Fruit fly (Drosophila melanogaster) whole organism, embryonic: ENCODE data around the gene Rpt4.

Experiments
- Abd-B ChIP-seq: fragments of 200-800 bp; sonication (Bioruptor generic); optimal IDR thresholded peaks from 2 replicates; lab custom pipeline; 2018; ENCODE audit warnings: missing biosample characterization, mild to moderate bottlenecking, missing genetic modification characterization, moderate library complexity
- Adf1 ChIP-seq: fragments of 200-800 bp; sonication (Bioruptor generic); IDR thresholded peaks from 2 replicates; pipeline ENCODE4 v1.3.6; 2022; ENCODE audit warnings: missing biosample characterization, missing genetic modification characterization
- B-H2 ChIP-seq: fragments of 200-800 bp; sonication (Bioruptor generic); optimal IDR thresholded peaks from 2 replicates; lab custom pipeline; 2018; ENCODE audit warnings: missing biosample characterization, mild to moderate bottlenecking, missing genetic modification characterization
- BEAF-32 ChIP-seq: fragments of 200-800 bp; sonication (Bioruptor generic); optimal IDR thresholded peaks from 3 replicates; lab custom pipeline; 2017; ENCODE audit warnings: missing biosample characterization, missing genetic modification characterization, mild to moderate bottlenecking, moderate library complexity, missing genetic modification reagents
- BtbVII ChIP-seq: fragments of 200-800 bp; sonication (Bioruptor generic); optimal IDR thresholded peaks from 3 replicates; lab custom pipeline; 2017; ENCODE audit warnings: missing biosample characterization, mild to moderate bottlenecking, missing genetic modification characterization
- CG11093 ChIP-seq: fragments of 200-800 bp; sonication (Bioruptor generic); IDR thresholded peaks from 3 replicates; pipeline ENCODE4 v1.3.6; 2022; ENCODE audit warnings: missing biosample characterization, missing genetic modification characterization
- CG11723 ChIP-seq: fragments of 200-800 bp; sonication (Bioruptor generic); optimal IDR thresholded peaks from 2 replicates; lab custom pipeline; 2017; ENCODE audit warnings: missing biosample characterization, mild to moderate bottlenecking, missing genetic modification characterization
- CG14860 ChIP-seq: fragments of 200-800 bp; sonication (Bioruptor generic); IDR thresholded peaks from 3 replicates; pipeline ENCODE4 v1.3.6; 2022; ENCODE audit warnings: missing biosample characterization, missing genetic modification characterization; ENCODE audit not compliant: partially characterized antibody
- CG15479 ChIP-seq: fragments of 200-800 bp; sonication (Bioruptor generic); optimal IDR thresholded peaks from 3 replicates; lab custom pipeline; 2019; ENCODE audit warnings: missing biosample characterization, mild to moderate bottlenecking, missing genetic modification characterization, moderate library complexity
- CG16815 ChIP-seq: fragments of 200-800 bp; sonication (Bioruptor generic); optimal IDR thresholded peaks from 3 replicates; lab custom pipeline; 2017; ENCODE audit warnings: missing biosample characterization, mild to moderate bottlenecking, missing genetic modification characterization
- CG17568 ChIP-seq: fragments of 200-800 bp; sonication (Bioruptor generic); optimal IDR thresholded peaks from 2 replicates; lab custom pipeline; 2018; ENCODE audit warnings: missing biosample characterization, mild to moderate bottlenecking, missing genetic modification characterization, moderate library complexity
- CG18599 ChIP-seq: fragments of 200-800 bp; sonication (Bioruptor generic); optimal IDR thresholded peaks from 3 replicates; lab custom pipeline; 2017; ENCODE audit warnings: missing biosample characterization, missing genetic modification characterization, mild to moderate bottlenecking, moderate library complexity, missing genetic modification reagents
- CG2129 ChIP-seq: fragments of 200-800 bp; sonication (Bioruptor generic); IDR thresholded peaks from 2 replicates; pipeline ENCODE4 v1.3.6; 2022; ENCODE audit warnings: missing biosample characterization, missing genetic modification characterization; ENCODE audit not compliant: partially characterized antibody
- CG30403 ChIP-seq: fragments of 200-800 bp; sonication (Bioruptor generic); optimal IDR thresholded peaks from 3 replicates; lab custom pipeline; 2016; ENCODE audit warnings: missing biosample characterization, missing genetic modification characterization
- CG3163 ChIP-seq: fragments of 200-800 bp; sonication (Bioruptor generic); optimal IDR thresholded peaks from 3 replicates; lab custom pipeline; 2016; ENCODE audit warnings: missing biosample characterization, missing genetic modification characterization
- CG32767 ChIP-seq: fragments of 200-800 bp; sonication (Bioruptor generic); IDR thresholded peaks from 2 replicates; pipeline ENCODE4 v1.3.6; 2022; ENCODE audit warnings: missing biosample characterization, missing genetic modification characterization
- CG3281 ChIP-seq: fragments of 200-800 bp; sonication (Bioruptor generic); optimal IDR thresholded peaks from 3 replicates; lab custom pipeline; 2017; ENCODE audit warnings: missing biosample characterization, mild to moderate bottlenecking, missing genetic modification characterization
- CG34224 ChIP-seq: fragments of 200-800 bp; sonication (Bioruptor generic); IDR thresholded peaks from 3 replicates; pipeline ENCODE4 v1.3.6; 2022; ENCODE audit warnings: missing biosample characterization, missing genetic modification characterization; ENCODE audit not compliant: partially characterized antibody
- CG42726 ChIP-seq: fragments of 200-800 bp; sonication (Bioruptor generic); IDR thresholded peaks from 2 replicates; pipeline ENCODE4 v1.3.6; 2022; ENCODE audit warnings: missing biosample characterization, missing genetic modification characterization; ENCODE audit not compliant: partially characterized antibody
- CG5953 ChIP-seq: fragments of 200-800 bp; sonication (Bioruptor generic); IDR thresholded peaks from 2 replicates; pipeline ENCODE4 v1.3.6; 2022; ENCODE audit warnings: missing biosample characterization, missing genetic modification characterization
- CG6689 ChIP-seq: fragments of 200-800 bp; sonication (Bioruptor generic); IDR thresholded peaks from 2 replicates; pipeline ENCODE4 v1.3.6; 2022; ENCODE audit warnings: missing biosample characterization, missing genetic modification characterization
- CG7745 ChIP-seq: fragments of 200-800 bp; sonication (Bioruptor generic); optimal IDR thresholded peaks from 2 replicates; lab custom pipeline; 2018; ENCODE audit warnings: missing biosample characterization, mild to moderate bottlenecking, missing genetic modification characterization, moderate library complexity
- CG7987 ChIP-seq: fragments of 200-800 bp; sonication (Bioruptor generic); optimal IDR thresholded peaks from 2 replicates; lab custom pipeline; 2018; ENCODE audit warnings: missing biosample characterization, mild to moderate bottlenecking, missing genetic modification characterization, moderate library complexity
- CG8478 ChIP-seq: fragments of >200 bp; optimal IDR thresholded peaks from 2 replicates; lab custom pipeline; 2018
- CG9797 ChIP-seq: fragments of 200-800 bp; sonication (Bioruptor generic); optimal IDR thresholded peaks from 3 replicates; lab custom pipeline; 2018; ENCODE audit warnings: missing biosample characterization, mild to moderate bottlenecking, missing genetic modification characterization
- GATAe ChIP-seq: fragments of 200-800 bp; sonication (Bioruptor generic); conservative IDR thresholded peaks from 2 replicates; pipeline ENCODE4 v1.3.6; 2022; ENCODE audit warnings: missing biosample characterization, missing genetic modification characterization
- HHEX ChIP-seq: fragments of 200-800 bp; sonication (Bioruptor generic); optimal IDR thresholded peaks from 3 replicates; lab custom pipeline; 2017; ENCODE audit warnings: missing biosample characterization, mild to moderate bottlenecking, missing genetic modification characterization, missing genetic modification reagents
- Hey ChIP-seq: fragments of 200-800 bp; sonication (Bioruptor generic); optimal IDR thresholded peaks from 3 replicates; lab custom pipeline; 2018; ENCODE audit warnings: missing biosample characterization, mild to moderate bottlenecking, missing genetic modification characterization
- Med ChIP-seq: fragments of 200-800 bp; sonication (Bioruptor generic); peaks from one replicate; lab custom pipeline; 2016; ENCODE audit warnings: missing biosample characterization, missing genetic modification characterization, mild to moderate bottlenecking, inconsistent platforms, moderate library complexity
- Opbp ChIP-seq: fragments of 200-800 bp; sonication (Bioruptor generic); IDR thresholded peaks from 3 replicates; pipeline ENCODE4 v1.3.6; 2022; ENCODE audit warnings: missing biosample characterization, missing genetic modification characterization; ENCODE audit not compliant: partially characterized antibody
- Poxn ChIP-seq: fragments of 200-800 bp; sonication (Bioruptor generic); IDR thresholded peaks from 2 replicates; pipeline ENCODE4 v1.3.6; 2022; ENCODE audit warnings: missing biosample characterization, missing genetic modification characterization
- Six4 ChIP-seq: fragments of 200-800 bp; sonication (Bioruptor generic); optimal IDR thresholded peaks from 2 replicates; lab custom pipeline; 2016; ENCODE audit warnings: missing biosample characterization, missing genetic modification characterization
- Spps ChIP-seq: fragments of 200-800 bp; sonication (Bioruptor generic); optimal IDR thresholded peaks from 2 replicates; lab custom pipeline; 2018; ENCODE audit warnings: missing biosample characterization, mild to moderate bottlenecking, missing genetic modification characterization
- ara ChIP-seq: fragments of 200-800 bp; sonication (Bioruptor generic); IDR thresholded peaks from 2 replicates; pipeline ENCODE4 v1.3.6; 2022; ENCODE audit warnings: missing biosample characterization, missing genetic modification characterization
- crp ChIP-seq, 2 experiments: fragments of 200-800 bp; sonication (Bioruptor generic); optimal IDR thresholded peaks; 2 replicates in 1 of 2; 3 replicates in 1 of 2; lab custom pipeline; 2017; ENCODE audit warnings: missing biosample characterization in 2 of 2, missing genetic modification characterization in 2 of 2, mild to moderate bottlenecking in 1 of 2, moderate library complexity in 1 of 2
- dmrt11E ChIP-seq: fragments of 200-800 bp; sonication (Bioruptor generic); optimal IDR thresholded peaks from 3 replicates; lab custom pipeline; 2018; ENCODE audit warnings: missing biosample characterization, mild to moderate bottlenecking, missing genetic modification characterization, moderate library complexity
- inv ChIP-seq: fragments of 200-800 bp; sonication (Bioruptor generic); IDR thresholded peaks from 2 replicates; pipeline ENCODE4 v1.3.6; 2022; ENCODE audit warnings: missing biosample characterization, missing genetic modification characterization; ENCODE audit not compliant: partially characterized antibody
- kay ChIP-seq: fragments of 200-800 bp; sonication (Bioruptor generic); optimal IDR thresholded peaks from 2 replicates; lab custom pipeline; 2016; ENCODE audit warnings: missing biosample characterization, missing genetic modification characterization
- ken ChIP-seq: fragments of 200-800 bp; sonication (Bioruptor generic); IDR thresholded peaks from 3 replicates; pipeline ENCODE4 v1.3.6; 2022; ENCODE audit warnings: missing biosample characterization, missing genetic modification characterization
- lab ChIP-seq: fragments of 200-800 bp; sonication (Bioruptor generic); optimal IDR thresholded peaks from 3 replicates; lab custom pipeline; 2017; ENCODE audit warnings: missing biosample characterization, missing genetic modification characterization, mild to moderate bottlenecking, moderate library complexity, missing genetic modification reagents
- lbe ChIP-seq: fragments of 200-800 bp; sonication (Bioruptor generic); optimal IDR thresholded peaks from 2 replicates; lab custom pipeline; 2016; ENCODE audit warnings: missing biosample characterization, mild to moderate bottlenecking, missing genetic modification characterization
- nerfin-1 ChIP-seq: fragments of 200-800 bp; sonication (Bioruptor generic); optimal IDR thresholded peaks from 3 replicates; lab custom pipeline; 2019; ENCODE audit warnings: missing biosample characterization, mild to moderate bottlenecking, missing genetic modification characterization, moderate library complexity
- odd ChIP-seq: fragments of 200-800 bp; sonication (Bioruptor generic); optimal IDR thresholded peaks from 2 replicates; lab custom pipeline; 2017; ENCODE audit warnings: missing biosample characterization, mild to moderate bottlenecking, missing genetic modification characterization
- ssp ChIP-seq: fragments of 200-800 bp; sonication (Bioruptor generic); IDR thresholded peaks from 2 replicates; pipeline ENCODE4 v1.3.6; 2022; ENCODE audit warnings: missing biosample characterization, missing genetic modification characterization
- tll ChIP-seq, 2 experiments: fragments of 200-800 bp in 1 of 2; fragments of >200 bp in 1 of 2; sonication (Bioruptor generic) in 1 of 2; optimal IDR thresholded peaks; 2 replicates each; lab custom pipeline; 2017 to 2019; ENCODE audit warnings: missing biosample characterization in 2 of 2, missing genetic modification characterization in 2 of 2, mild to moderate bottlenecking in 1 of 2, moderate library complexity in 1 of 2
- tna ChIP-seq: fragments of 200-800 bp; sonication (Bioruptor generic); IDR thresholded peaks from 2 replicates; pipeline ENCODE4 v1.3.6; 2022; ENCODE audit warnings: missing biosample characterization, missing genetic modification characterization; ENCODE audit not compliant: partially characterized antibody
- toy ChIP-seq: fragments of 200-800 bp; sonication (Bioruptor generic); IDR thresholded peaks from 2 replicates; pipeline ENCODE4 v1.3.6; 2022; ENCODE audit warnings: missing biosample characterization, missing genetic modification characterization
- z ChIP-seq: fragments of 200-800 bp; sonication (Bioruptor generic); IDR thresholded peaks from 3 replicates; pipeline ENCODE4 v1.3.6; 2022; ENCODE audit warnings: missing biosample characterization, missing genetic modification characterization

Rpt4 gene

dm6 chrX:6278879-6279628 lies 12.0 kb downstream of the Rpt4 start (continued):
- TF ChIP-seq Adf1 (GFP tag; lab: Robert Waterston, UW) = no peak
- no peak for TF ChIP-seq Six4 (GFP tag; lab: Kevin White, UChicago)
- no peak for TF ChIP-seq lbe (GFP tag; lab: Kevin White, UChicago)
- TF ChIP-seq odd (GFP tag; lab: Kevin White, UChicago) = no peak
- TF ChIP-seq CG5953 = no peak
- peak in 1 of 2 experiments; percentile 75 for TF ChIP-seq crp (GFP tag; optimal IDR thresholded peaks at IDR 0.05; lab: Kevin White, UChicago)
- no peak for TF ChIP-seq CG11093 (GFP tag; lab: Robert Waterston, UW)
- no peak for TF ChIP-seq ken (GFP tag; lab: Robert Waterston, UW)
- no peak for TF ChIP-seq CG14860 (GFP tag; lab: Robert Waterston, UW)
- 0 out of 3 replicates have a peak, but pooled peaks have one; percentile 12 for TF ChIP-seq CG34224 (GFP tag; lab: Robert Waterston, UW)
- peak; percentile 10 for TF ChIP-seq CG3281 (GFP tag; lab: Kevin White, UChicago)
- no peak for TF ChIP-seq dmrt11E (tag; lab: Kevin White, UChicago)
- peak; percentile 58 for TF ChIP-seq BtbVII (GFP tag; lab: Kevin White, UChicago)
- TF ChIP-seq CG17568 = no peak
- TF ChIP-seq ssp (GFP tag; lab: Robert Waterston, UW) = no peak
- TF ChIP-seq CG2129 = no peak
- TF ChIP-seq tna (GFP tag; lab: Robert Waterston, UW) = 0 out of 2 replicates have a peak, but pooled peaks have one; percentile 30
- no peak for TF ChIP-seq Hey
- peak; percentile 26 for TF ChIP-seq CG3163 (GFP tag; lab: Kevin White, UChicago)
- TF ChIP-seq BEAF-32 (GFP tag; lab: Kevin White, UChicago) = peak; percentile 48
- no peak for TF ChIP-seq CG32767 (GFP tag; lab: Robert Waterston, UW)
- TF ChIP-seq Abd-B (GFP tag; lab: Kevin White, UChicago) = no peak
- no peak for TF ChIP-seq toy (GFP tag; lab: Robert Waterston, UW)
- TF ChIP-seq CG9797 (GFP tag; lab: Kevin White, UChicago) = peak; percentile 44
- no peak for TF ChIP-seq CG6689 (GFP tag; lab: Robert Waterston, UW)
- peak; percentile 18; the same call in 1 of the 2 replicates for TF ChIP-seq inv
- peak; percentile 82 for TF ChIP-seq CG8478 (lab: Kevin White, UChicago)
- peak; percentile 56 for TF ChIP-seq CG15479
- peak; percentile 19 for TF ChIP-seq CG7987 (GFP tag; lab: Kevin White, UChicago)
- TF ChIP-seq B-H2 (GFP tag; lab: Kevin White, UChicago) = no peak
- TF ChIP-seq CG42726 (GFP tag; lab: Robert Waterston, UW) = peak; percentile 49
- TF ChIP-seq CG7745 (tag; lab: Kevin White, UChicago) = no peak
- peak; percentile 37 for TF ChIP-seq HHEX (GFP tag; lab: Kevin White, UChicago)
- TF ChIP-seq kay (GFP tag; lab: Kevin White, UChicago) = peak; percentile 36
- peak; percentile 25 for TF ChIP-seq nerfin-1
- TF ChIP-seq Spps = no peak
- peak; percentile 45 for TF ChIP-seq lab
- no peak for TF ChIP-seq Poxn (GFP tag; lab: Robert Waterston, UW)
- TF ChIP-seq CG18599 (GFP tag; lab: Kevin White, UChicago) = peak; percentile 52
- TF ChIP-seq Opbp (GFP tag; lab: Robert Waterston, UW) = peak; percentile 13; the same call in 1 of the 3 replicates
- no peak for TF ChIP-seq GATAe (GFP tag; lab: Robert Waterston, UW)
- TF ChIP-seq CG30403 (GFP tag; lab: Kevin White, UChicago) = no peak
- no peak for TF ChIP-seq CG16815 (GFP tag; lab: Kevin White, UChicago)
- no peak for TF ChIP-seq z (GFP tag; lab: Robert Waterston, UW)
- TF ChIP-seq CG11723 = no peak
- TF ChIP-seq tll (GFP tag; optimal IDR thresholded peaks at IDR 0.05; lab: Kevin White, UChicago) = peak in 1 of 2 experiments; percentile 9
- TF ChIP-seq Med (GFP tag; lab: Kevin White, UChicago) = peak; percentile 79
- no peak for TF ChIP-seq ara (GFP tag; lab: Robert Waterston, UW)
